Fruit fly (Drosophila melanogaster) Kc167 (cell line): Measurements from ENCODE around the gene CG14710.

Experiments used
- Myc ChIP-seq: fragments of >200 bp; optimal IDR thresholded peaks from 2 replicates; lab custom pipeline; 2017; ENCODE audit warnings: missing external identifiers
- Sin3A ChIP-seq: fragments of >200 bp; optimal IDR thresholded peaks from 2 replicates; lab custom pipeline; 2018; ENCODE audit warnings: missing external identifiers
- h ChIP-seq: fragments of >200 bp; optimal IDR thresholded peaks from 3 replicates; lab custom pipeline; 2018; ENCODE audit warnings: missing external identifiers
- insv ChIP-seq: fragments of >200 bp; optimal IDR thresholded peaks from 3 replicates; lab custom pipeline; 2018; ENCODE audit warnings: missing external identifiers
- psq ChIP-seq: fragments of >200 bp; optimal IDR thresholded peaks from 2 replicates; lab custom pipeline; 2017; ENCODE audit warnings: missing external identifiers

dm6 chr3R:11595523-11595922 lies 24.4 kb upstream of the CG14710 start:
- no peak for TF ChIP-seq psq (lab: Kevin White, UChicago)
- TF ChIP-seq h (lab: Kevin White, UChicago) = no peak
- TF ChIP-seq Sin3A (lab: Kevin White, UChicago) = no peak
- TF ChIP-seq Myc = no peak
- no peak for TF ChIP-seq insv (lab: Kevin White, UChicago)
